Worm (Caenorhabditis elegans): ENCODE results near the gene rnh-1.0.

rnh-1.0 gene

ce11 chrII:4955353-4955752 lies 39.8 kb upstream of the rnh-1.0 start, which contains the start of gene pbs-3 (continued):
- no peak for TF ChIP-seq nhr-232 (tag; optimal IDR thresholded peaks at IDR 0.05)
- no peak for TF ChIP-seq odd-2 (tag; optimal IDR thresholded peaks at IDR 0.05)
- peak; percentile 61 for TF ChIP-seq ets-4 (tag; optimal IDR thresholded peaks at IDR 0.05)
- no peak for TF ChIP-seq gmeb-2 (tag; optimal IDR thresholded peaks at IDR 0.05)
- TF ChIP-seq pros-1 (tag; optimal IDR thresholded peaks at IDR 0.05), result no peak
- TF ChIP-seq madf-2 (tag; optimal IDR thresholded peaks at IDR 0.05), result peak; percentile 6
- TF ChIP-seq hlh-8 (tag; optimal IDR thresholded peaks at IDR 0.05), result peak; percentile 30
- no peak for TF ChIP-seq T23F11.4 (GFP tag; optimal IDR thresholded peaks at IDR 0.05)
- no peak for TF ChIP-seq ceh-45 (GFP tag; IDR thresholded peaks at IDR 0.05)
- TF ChIP-seq ceh-24 (tag; optimal IDR thresholded peaks at IDR 0.05), result no peak
- peak; percentile 37 for TF ChIP-seq dmd-4 (tag; optimal IDR thresholded peaks at IDR 0.05; ENCODE audit: borderline replicate concordance)
- no peak for TF ChIP-seq unc-3 (GFP tag; conservative IDR thresholded peaks at IDR 0.05)
- TF ChIP-seq unc-3 (tag; optimal IDR thresholded peaks at IDR 0.05), result no peak
- no peak for TF ChIP-seq ahr-1 (tag; optimal IDR thresholded peaks at IDR 0.05)
- TF ChIP-seq hlh-6 (tag; optimal IDR thresholded peaks at IDR 0.05), result no peak
- no peak for TF ChIP-seq nhr-11 (tag; optimal IDR thresholded peaks at IDR 0.05)
- TF ChIP-seq C08G9.2 (tag; optimal IDR thresholded peaks at IDR 0.05), result peak; percentile 76
- no peak for TF ChIP-seq hlh-13 (GFP tag; optimal IDR thresholded peaks at IDR 0.05)
- TF ChIP-seq pha-2 (tag; optimal IDR thresholded peaks at IDR 0.05), result no peak
- TF ChIP-seq ceh-31 (tag; optimal IDR thresholded peaks at IDR 0.05), result peak; percentile 97
- TF ChIP-seq C38D4.7 (GFP tag; optimal IDR thresholded peaks at IDR 0.05), result no peak
- no peak for TF ChIP-seq ttx-3 (tag; optimal IDR thresholded peaks at IDR 0.05)
- TF ChIP-seq rnt-1 (tag; optimal IDR thresholded peaks at IDR 0.05), result peak; percentile 66
- TF ChIP-seq unc-55 (GFP tag; optimal IDR thresholded peaks at IDR 0.05), result no peak
- peak; percentile 68 for TF ChIP-seq F13H6.1 (tag; optimal IDR thresholded peaks at IDR 0.05)
- TF ChIP-seq nfya-1 (tag; optimal IDR thresholded peaks at IDR 0.05), result peak; percentile 60
- no peak for TF ChIP-seq ceh-6 (GFP tag; optimal IDR thresholded peaks at IDR 0.05)
- TF ChIP-seq pat-9 (tag; optimal IDR thresholded peaks at IDR 0.05), result no peak
- no peak for TF ChIP-seq hlh-15 (tag; optimal IDR thresholded peaks at IDR 0.05)
- no peak for TF ChIP-seq ceh-9 (tag; optimal IDR thresholded peaks at IDR 0.05)

ce11 chrII:4959719-4960118 lies 35.4 kb upstream of the rnh-1.0 start, which contains the start of gene ulp-2:
TSS of gene ulp-2 (minus strand) at chrII:4959876.
- TF ChIP-seq ceh-24 (tag; optimal IDR thresholded peaks at IDR 0.05) (no peak), ceh-30 (tag; optimal IDR thresholded peaks at IDR 0.05) (no peak), C38D4.7 (GFP tag; optimal IDR thresholded peaks at IDR 0.05) (no peak), ceh-22 (tag; optimal IDR thresholded peaks at IDR 0.05) (no peak), sox-4 (tag; optimal IDR thresholded peaks at IDR 0.05) (no peak), zip-5 (tag; optimal IDR thresholded peaks at IDR 0.05) (no peak), fkh-10 (GFP tag; optimal IDR thresholded peaks at IDR 0.05) (no peak), dve-1 (tag; optimal IDR thresholded peaks at IDR 0.05) (no peak), ceh-18 (tag; optimal IDR thresholded peaks at IDR 0.05) (no peak), rnt-1 (tag; optimal IDR thresholded peaks at IDR 0.05) (no peak), nhr-232 (tag; optimal IDR thresholded peaks at IDR 0.05) (no peak), che-1 (tag; optimal IDR thresholded peaks at IDR 0.05) (no peak), fkh-6 (tag; optimal IDR thresholded peaks at IDR 0.05) (no peak), ahr-1 (tag; optimal IDR thresholded peaks at IDR 0.05) (no peak), sox-2 (GFP tag; IDR thresholded peaks at IDR 0.05) (no peak), pha-4 (tag; optimal IDR thresholded peaks at IDR 0.05) (no peak), ceh-34 (tag; optimal IDR thresholded peaks at IDR 0.05) (no peak), ttx-3 (tag; optimal IDR thresholded peaks at IDR 0.05) (no peak), ets-4 (tag; optimal IDR thresholded peaks at IDR 0.05) (no peak)

Measured in whole organism, late embryonic.